Worm (Caenorhabditis elegans) whole organism, late embryonic: ENCODE results near the gene F53A3.7.

Source experiments
- C08G9.2 ChIP-seq: sonication (generic microtip); optimal IDR thresholded peaks from 2 replicates; lab custom pipeline; 2016; ENCODE audit warnings: mild to moderate bottlenecking, missing genetic modification characterization, moderate library complexity, missing compliant biosample characterization
- ceh-30 ChIP-seq: fragments of 150-350 bp; optimal IDR thresholded peaks from 2 replicates; lab custom pipeline; 2014; ENCODE audit warnings: missing biosample characterization, missing genetic modification characterization
- ceh-9 ChIP-seq: sonication (generic microtip); optimal IDR thresholded peaks from 2 replicates; lab custom pipeline; 2016; ENCODE audit warnings: mild to moderate bottlenecking, missing genetic modification characterization, inconsistent platforms, missing compliant biosample characterization
- elt-4 ChIP-seq: sonication (generic microtip); optimal IDR thresholded peaks from 2 replicates; lab custom pipeline; 2016; ENCODE audit warnings: missing genetic modification characterization, missing compliant biosample characterization
- fax-1 ChIP-seq: sonication (generic microtip); optimal IDR thresholded peaks from 2 replicates; lab custom pipeline; 2016; ENCODE audit warnings: missing genotype, missing genetic modification characterization, missing compliant biosample characterization
- madf-2 ChIP-seq: sonication (generic microtip); optimal IDR thresholded peaks from 2 replicates; lab custom pipeline; 2017; ENCODE audit warnings: missing genetic modification characterization, missing compliant biosample characterization
- nfya-1 ChIP-seq: sonication (generic microtip); optimal IDR thresholded peaks from 2 replicates; lab custom pipeline; 2017; ENCODE audit warnings: missing genetic modification characterization, mild to moderate bottlenecking, missing compliant biosample characterization, antibody characterized with exemption, moderate library complexity
- nhr-11 ChIP-seq: fragments of 150-350 bp; optimal IDR thresholded peaks from 2 replicates; lab custom pipeline; 2014; ENCODE audit warnings: missing biosample characterization, missing genetic modification characterization
- pag-3 ChIP-seq: sonication (generic microtip); optimal IDR thresholded peaks from 2 replicates; lab custom pipeline; 2016; ENCODE audit warnings: missing compliant biosample characterization, missing genetic modification characterization, borderline replicate concordance
- pha-4 ChIP-seq: fragments of 150-350 bp; optimal IDR thresholded peaks from 2 replicates; lab custom pipeline; 2018; ENCODE audit warnings: missing biosample characterization, missing genetic modification reagents, missing genetic modification characterization
- pqm-1 ChIP-seq: sonication (generic microtip); optimal IDR thresholded peaks from 2 replicates; lab custom pipeline; 2016; ENCODE audit warnings: missing genetic modification characterization, missing compliant biosample characterization
- rnt-1 ChIP-seq: sonication (generic microtip); optimal IDR thresholded peaks from 2 replicates; lab custom pipeline; 2016; ENCODE audit warnings: missing genetic modification characterization, missing compliant biosample characterization
- tbx-2 ChIP-seq: sonication (generic microtip); optimal IDR thresholded peaks from 2 replicates; lab custom pipeline; 2016; ENCODE audit warnings: missing genetic modification characterization, missing compliant biosample characterization

ce11 chrIII:1977424-1977823, 26.1 kb downstream of the F53A3.7 start:
- TF ChIP-seq ceh-30 (tag; lab: Kevin White, UChicago) (no peak), pag-3 (no peak), C08G9.2 (tag; lab: Kevin White, UChicago) (no peak), pqm-1 (tag; lab: Kevin White, UChicago) (no peak), fax-1 (no peak), nfya-1 (no peak), ceh-9 (tag; lab: Kevin White, UChicago) (no peak), madf-2 (tag; lab: Kevin White, UChicago) (no peak), elt-4 (tag; lab: Kevin White, UChicago) (no peak), pha-4 (tag; lab: Kevin White, UChicago) (no peak), rnt-1 (tag; lab: Kevin White, UChicago) (no peak), nhr-11 (tag; lab: Kevin White, UChicago) (no peak), tbx-2 (tag; lab: Kevin White, UChicago) (no peak)
